Worm (Caenorhabditis elegans) whole organism, L2 larva: ENCODE data around the gene F35D11.4.

Experiments used
- F13H6.1 ChIP-seq: sonication (generic microtip); optimal IDR thresholded peaks from 2 replicates; lab custom pipeline; 2016; ENCODE audit warnings: missing genetic modification characterization, missing compliant biosample characterization
- R02D3.7 ChIP-seq: fragments of 150-350 bp; optimal IDR thresholded peaks from 2 replicates; lab custom pipeline; 2014; ENCODE audit warnings: missing biosample characterization, missing genetic modification characterization
- Y55F3AM.14 ChIP-seq: fragments of 200-800 bp; sonication (Bioruptor generic); optimal IDR thresholded peaks from 2 replicates; lab custom pipeline; 2018; ENCODE audit warnings: mild to moderate bottlenecking, missing genetic modification characterization, missing compliant biosample characterization
- ZK546.5 ChIP-seq: sonication (generic microtip); optimal IDR thresholded peaks from 2 replicates; lab custom pipeline; 2017; ENCODE audit warnings: missing biosample characterization, missing genetic modification characterization
- alr-1 ChIP-seq: fragments of 150-350 bp; optimal IDR thresholded peaks from 2 replicates; lab custom pipeline; 2014; ENCODE audit warnings: missing biosample characterization, missing genetic modification characterization
- aly-2 ChIP-seq: fragments of 150-350 bp; optimal IDR thresholded peaks from 2 replicates; lab custom pipeline; 2014; ENCODE audit warnings: missing biosample characterization, missing genetic modification characterization
- ama-1 ChIP-seq: fragments of 150-350 bp; optimal IDR thresholded peaks from 2 replicates; lab custom pipeline; 2018; ENCODE audit warnings: inconsistent platforms
- blmp-1 ChIP-seq: sonication (generic microtip); optimal IDR thresholded peaks from 2 replicates; lab custom pipeline; 2017; ENCODE audit warnings: missing genetic modification characterization, mild to moderate bottlenecking, missing compliant biosample characterization, antibody characterized with exemption, moderate library complexity; ENCODE audit not compliant: insufficient read depth
- ceh-16 ChIP-seq: fragments of 150-350 bp; optimal IDR thresholded peaks from 2 replicates; lab custom pipeline; 2014; ENCODE audit warnings: missing biosample characterization, missing genetic modification characterization
- crh-2 ChIP-seq: sonication (generic microtip); optimal IDR thresholded peaks from 2 replicates; lab custom pipeline; 2017; ENCODE audit warnings: missing biosample characterization, missing genetic modification characterization
- dmd-4 ChIP-seq: sonication (generic microtip); optimal IDR thresholded peaks from 2 replicates; lab custom pipeline; 2017; ENCODE audit warnings: missing biosample characterization, missing genetic modification characterization
- egl-27 ChIP-seq: sonication (generic microtip); optimal IDR thresholded peaks from 3 replicates; lab custom pipeline; 2017; ENCODE audit warnings: missing biosample characterization, missing genetic modification reagents, missing genetic modification characterization
- elt-1 ChIP-seq: fragments of 150-350 bp; optimal IDR thresholded peaks from 2 replicates; lab custom pipeline; 2014; ENCODE audit warnings: missing biosample characterization, missing genetic modification characterization
- elt-3 ChIP-seq: sonication (generic microtip); optimal IDR thresholded peaks from 2 replicates; lab custom pipeline; 2017; ENCODE audit warnings: missing biosample characterization, missing genetic modification characterization
- fos-1 ChIP-seq: fragments of 150-350 bp; optimal IDR thresholded peaks from 2 replicates; lab custom pipeline; 2014; ENCODE audit warnings: missing biosample characterization, missing genetic modification characterization
- lin-13 ChIP-seq: fragments of 150-350 bp; optimal IDR thresholded peaks from 2 replicates; lab custom pipeline; 2014; ENCODE audit warnings: missing biosample characterization, missing genetic modification reagents, missing genetic modification characterization
- lin-39 ChIP-seq: fragments of 150-350 bp; optimal IDR thresholded peaks from 2 replicates; lab custom pipeline; 2014; ENCODE audit warnings: missing biosample characterization, missing genetic modification reagents, missing genetic modification characterization
- lsy-2 ChIP-seq, 2 experiments: fragments of 150-350 bp in 1 of 2; sonication (generic microtip) in 1 of 2; optimal IDR thresholded peaks; 2 replicates each; lab custom pipeline; 2014 to 2017; ENCODE audit warnings: missing biosample characterization in 2 of 2, missing genetic modification characterization in 2 of 2
- mab-5 ChIP-seq: fragments of 150-350 bp; optimal IDR thresholded peaks from 2 replicates; lab custom pipeline; 2014; ENCODE audit warnings: missing biosample characterization, missing genetic modification characterization
- mbf-1 ChIP-seq: sonication (generic microtip); optimal IDR thresholded peaks from 2 replicates; lab custom pipeline; 2017; ENCODE audit warnings: missing biosample characterization, missing genetic modification characterization
- nhr-11 ChIP-seq: fragments of 150-350 bp; optimal IDR thresholded peaks from 2 replicates; lab custom pipeline; 2014; ENCODE audit warnings: missing biosample characterization, missing genetic modification characterization
- nhr-12 ChIP-seq: fragments of 150-350 bp; optimal IDR thresholded peaks from 2 replicates; lab custom pipeline; 2014; ENCODE audit warnings: missing biosample characterization, missing genetic modification characterization
- nhr-23 ChIP-seq: fragments of 150-350 bp; optimal IDR thresholded peaks from 2 replicates; lab custom pipeline; 2014; ENCODE audit warnings: missing biosample characterization, missing genetic modification reagents, missing genetic modification characterization
- nhr-237 ChIP-seq: fragments of 150-350 bp; optimal IDR thresholded peaks from 2 replicates; lab custom pipeline; 2014; ENCODE audit warnings: missing biosample characterization, missing genetic modification characterization
- nhr-25 ChIP-seq: fragments of 150-350 bp; sonication (generic microtip); optimal IDR thresholded peaks from 3 replicates; lab custom pipeline; 2014; ENCODE audit warnings: missing biosample characterization, missing genetic modification characterization
- sem-4 ChIP-seq: fragments of 150-350 bp; optimal IDR thresholded peaks from 2 replicates; lab custom pipeline; 2014; ENCODE audit warnings: missing biosample characterization, missing genetic modification reagents, missing genetic modification characterization
- skn-1 ChIP-seq: sonication (generic microtip); optimal IDR thresholded peaks from 2 replicates; lab custom pipeline; 2017; ENCODE audit warnings: missing biosample characterization, missing genetic modification characterization
- sma-9 ChIP-seq, 2 experiments: fragments of 150-350 bp in 1 of 2; sonication (generic microtip) in 1 of 2; optimal IDR thresholded peaks; 2 replicates each; lab custom pipeline; 2014 to 2016; ENCODE audit warnings: missing genetic modification characterization in 2 of 2, mild to moderate bottlenecking in 1 of 2, missing biosample characterization in 1 of 2, missing compliant biosample characterization in 1 of 2, missing genetic modification reagents in 1 of 2, moderate library complexity in 1 of 2
- snpc-4 ChIP-seq: fragments of 150-350 bp; optimal IDR thresholded peaks from 2 replicates; lab custom pipeline; 2014; ENCODE audit warnings: missing biosample characterization, missing genetic modification characterization
- unc-39 ChIP-seq: fragments of 150-350 bp; optimal IDR thresholded peaks from 2 replicates; lab custom pipeline; 2014; ENCODE audit warnings: missing biosample characterization, missing genetic modification characterization
- unc-55 ChIP-seq: fragments of 150-350 bp; sonication (generic microtip); optimal IDR thresholded peaks from 3 replicates; lab custom pipeline; 2014; ENCODE audit warnings: missing biosample characterization, missing genetic modification reagents, missing genetic modification characterization
- unc-62 ChIP-seq: fragments of 150-350 bp; optimal IDR thresholded peaks from 2 replicates; lab custom pipeline; 2014; ENCODE audit warnings: missing biosample characterization, missing genetic modification reagents, missing genetic modification characterization
- ztf-1 ChIP-seq: fragments of 200-800 bp; sonication (Bioruptor generic); conservative IDR thresholded peaks from 2 replicates; pipeline ENCODE4 v1.3.6; 2022; ENCODE audit warnings: missing genetic modification characterization, missing compliant biosample characterization
- ztf-11 ChIP-seq: sonication (generic microtip); optimal IDR thresholded peaks from 2 replicates; lab custom pipeline; 2017; ENCODE audit warnings: missing biosample characterization, missing genetic modification characterization
- ztf-4 ChIP-seq: fragments of 150-350 bp; optimal IDR thresholded peaks from 2 replicates; lab custom pipeline; 2014; ENCODE audit warnings: missing biosample characterization, missing genetic modification characterization

Gene F35D11.4

ce11 chrII:4575579-4575978 lies 27.6 kb upstream of the F35D11.4 start:
- TF ChIP-seq ceh-16 = no peak
- TF ChIP-seq mbf-1 (tag; lab: Kevin White, UChicago) = no peak
- no peak for TF ChIP-seq lin-13 (GFP tag; lab: Kevin White, UChicago)
- no peak for TF ChIP-seq nhr-12
- TF ChIP-seq mab-5 = peak; percentile 69
- TF ChIP-seq, all 48 proteins: peak for 1

DNA sequence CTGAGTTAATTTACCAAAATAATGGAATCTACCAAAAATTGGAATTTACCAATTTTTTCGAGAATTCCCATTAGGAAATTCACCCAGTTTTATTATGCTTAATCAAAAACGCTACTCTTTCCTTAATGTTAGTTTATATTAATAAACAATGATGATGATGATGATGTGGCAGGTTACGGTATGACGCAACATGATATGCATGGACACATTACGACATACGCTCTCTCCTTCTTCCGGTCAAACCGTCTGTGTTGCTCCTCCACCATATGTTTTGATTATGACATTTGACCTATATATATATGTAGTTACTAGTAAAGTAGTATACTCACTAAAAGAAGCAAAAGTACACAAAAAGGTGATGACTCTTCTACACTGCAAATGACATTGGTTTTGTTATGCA lies 25.8 kb upstream of the F35D11.4 start:
- TF ChIP-seq nhr-25 (no peak), alr-1 (tag; lab: Kevin White, UChicago) (no peak), lin-39 (tag; lab: Kevin White, UChicago) (no peak), dmd-4 (tag; lab: Kevin White, UChicago) (no peak), egl-27 (tag; lab: Kevin White, UChicago) (no peak), nhr-12 (no peak), ztf-1 (GFP tag; lab: Robert Waterston, UW) (no peak)

- TF ChIP-seq nhr-25 (no peak), lin-39 (tag; lab: Kevin White, UChicago) (no peak), egl-27 (tag; lab: Kevin White, UChicago) (no peak), nhr-237 (tag; lab: Kevin White, UChicago) (no peak), mab-5 (peak; percentile 62), aly-2 (tag; lab: Kevin White, UChicago) (no peak)
- TF ChIP-seq, all 48 proteins: peak for 1
Observed at ce11 chrII:4579375-4579774, 23.9 kb upstream of the F35D11.4 start.

DNA sequence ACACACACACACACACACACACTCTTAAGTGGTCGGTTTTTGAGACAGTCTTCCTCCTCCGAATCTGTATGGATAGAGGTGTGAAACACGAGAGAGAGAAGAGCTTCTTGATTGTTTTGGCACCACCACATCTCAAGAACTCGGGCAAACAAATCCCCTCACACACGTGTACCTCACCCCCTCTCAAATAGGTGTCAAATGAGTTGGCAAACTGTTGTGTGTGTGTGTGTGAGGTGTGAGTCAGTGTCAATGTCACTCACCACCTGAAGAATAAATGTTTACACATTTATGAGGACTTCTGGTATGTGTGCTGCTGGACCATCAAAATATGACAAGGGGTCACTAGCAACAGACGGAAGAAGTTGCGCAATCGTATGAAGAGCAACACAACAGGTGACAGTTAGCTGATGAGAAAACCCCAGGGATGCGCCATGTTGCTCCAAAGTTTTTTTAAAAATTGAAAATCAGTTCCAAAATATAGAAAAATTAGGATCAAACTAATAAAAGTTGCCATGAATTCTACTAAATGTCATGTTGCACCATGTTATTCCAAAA lies 23.2 kb upstream of the F35D11.4 start:
- TF ChIP-seq unc-62 (GFP tag; lab: Kevin White, UChicago) (no peak), nhr-11 (no peak), ztf-4 (tag; lab: Kevin White, UChicago) (no peak), mbf-1 (tag; lab: Kevin White, UChicago) (no peak), unc-55 (GFP tag; lab: Kevin White, UChicago) (no peak), R02D3.7 (no peak), lin-39 (tag; lab: Kevin White, UChicago) (no peak), nhr-25 (no peak), elt-1 (tag; lab: Kevin White, UChicago) (no peak), ztf-11 (no peak), lsy-2 (tag; optimal IDR thresholded peaks at IDR 0.05; lab: Kevin White, UChicago) (no peak), nhr-12 (no peak), ama-1 (no peak), lin-13 (GFP tag; lab: Kevin White, UChicago) (no peak), crh-2 (no peak), F13H6.1 (tag; lab: Kevin White, UChicago) (no peak), sma-9 (GFP tag; optimal IDR thresholded peaks at IDR 0.05; lab: Kevin White, UChicago) (no peak), sma-9 (tag; optimal IDR thresholded peaks at IDR 0.05; lab: Kevin White, UChicago) (no peak), snpc-4 (tag; lab: Kevin White, UChicago) (no peak)
- TF ChIP-seq, all 48 proteins: peak for 0

DNA sequence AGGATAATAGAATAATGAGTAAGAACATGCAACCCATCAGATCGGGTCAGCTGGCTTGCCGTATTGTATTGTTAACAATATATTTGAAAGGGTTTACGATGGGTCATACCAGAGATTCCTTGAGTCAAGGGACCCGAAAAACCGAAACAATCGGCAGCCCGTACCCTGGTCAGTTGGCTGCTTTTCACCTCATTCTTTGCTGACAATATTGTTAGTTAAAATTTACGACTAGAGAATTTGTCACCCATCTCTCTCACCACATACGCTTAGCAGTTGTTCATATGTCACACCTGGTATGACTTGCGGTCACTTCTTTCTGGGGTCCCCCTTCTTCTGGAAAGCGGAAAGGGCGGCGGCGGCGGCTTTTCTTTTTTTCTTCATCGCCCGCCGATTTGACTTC lies 22.1 kb upstream of the F35D11.4 start:
- TF ChIP-seq elt-3 (tag; lab: Kevin White, UChicago) (no peak), skn-1 (tag; lab: Kevin White, UChicago) (no peak), unc-39 (no peak), ama-1 (no peak), fos-1 (tag; lab: Kevin White, UChicago) (no peak), blmp-1 (no peak), ZK546.5 (tag; lab: Kevin White, UChicago) (no peak), unc-62 (GFP tag; lab: Kevin White, UChicago) (no peak), sem-4 (tag; lab: Kevin White, UChicago) (no peak), ztf-11 (no peak), Y55F3AM.14 (GFP tag; lab: Kevin White, UChicago) (no peak), crh-2 (no peak), lin-39 (tag; lab: Kevin White, UChicago) (no peak), nhr-23 (tag; lab: Kevin White, UChicago) (no peak)
- TF ChIP-seq, all 48 proteins: peak for 0
